Worm (Caenorhabditis elegans) whole organism, young adult: Measurements from ENCODE around the gene R03G8.1.

Source experiments
- aptf-2 ChIP-seq: fragments of 200-800 bp; sonication (Bioruptor generic); conservative IDR thresholded peaks from 2 replicates; pipeline ENCODE4 v1.3.6; 2022; ENCODE audit warnings: missing genetic modification reagents, missing genetic modification characterization, missing compliant biosample characterization
- lir-1 ChIP-seq: fragments of 200-800 bp; sonication (Bioruptor generic); conservative IDR thresholded peaks from 2 replicates; pipeline ENCODE4 v1.3.6; 2022; ENCODE audit warnings: missing genetic modification reagents, missing genetic modification characterization, missing compliant biosample characterization
- pha-4 ChIP-seq: fragments of 150-350 bp; sonication (generic microtip); optimal IDR thresholded peaks from 2 replicates; lab custom pipeline; 2014; ENCODE audit warnings: missing biosample characterization, missing genetic modification reagents, missing genetic modification characterization
- ztf-6 ChIP-seq: fragments of 200-800 bp; sonication (Bioruptor generic); IDR thresholded peaks from 2 replicates; pipeline ENCODE4 v1.3.6; 2022; ENCODE audit warnings: missing genetic modification reagents, missing genetic modification characterization, missing compliant biosample characterization

- no peak for TF ChIP-seq ztf-6
- no peak for TF ChIP-seq aptf-2
- no peak for TF ChIP-seq lir-1
- no peak for TF ChIP-seq pha-4
These were observed 21.3 kb upstream of the R03G8.1 start, which contains the start of gene K03A11.5 for ce11 chrX:13062934-13063585.
